Fruit fly (Drosophila melanogaster) whole organism, embryonic: ENCODE data around the gene CG34454.

Experiments
- CG10321 ChIP-seq: fragments of 200-800 bp; sonication (Bioruptor generic); IDR thresholded peaks from 2 replicates; pipeline ENCODE4 v1.3.6; 2022; ENCODE audit warnings: missing biosample characterization, missing genetic modification characterization
- CG10462 ChIP-seq: fragments of 200-800 bp; sonication (Bioruptor generic); optimal IDR thresholded peaks from 2 replicates; lab custom pipeline; 2016; ENCODE audit warnings: missing biosample characterization, missing genetic modification characterization
- CG11504 ChIP-seq: fragments of 200-800 bp; sonication (Bioruptor generic); optimal IDR thresholded peaks from 3 replicates; lab custom pipeline; 2019; ENCODE audit warnings: missing biosample characterization, mild to moderate bottlenecking, missing genetic modification characterization, moderate library complexity
- CG11560 ChIP-seq: fragments of 200-800 bp; sonication (Bioruptor generic); IDR thresholded peaks from 3 replicates; pipeline ENCODE4 v1.3.6; 2022; ENCODE audit warnings: missing biosample characterization, missing genetic modification characterization
- CG12391 ChIP-seq: fragments of 200-800 bp; sonication (Bioruptor generic); optimal IDR thresholded peaks from 3 replicates; lab custom pipeline; 2018; ENCODE audit warnings: missing biosample characterization, mild to moderate bottlenecking, missing genetic modification characterization, moderate library complexity
- CG13287 ChIP-seq: fragments of 200-800 bp; sonication (Bioruptor generic); IDR thresholded peaks from 2 replicates; pipeline ENCODE4 v1.3.6; 2022; ENCODE audit warnings: missing biosample characterization, missing genetic modification characterization; ENCODE audit not compliant: partially characterized antibody
- CG15011 ChIP-seq: fragments of 200-800 bp; sonication (Bioruptor generic); optimal IDR thresholded peaks from 3 replicates; lab custom pipeline; 2018; ENCODE audit warnings: missing biosample characterization, mild to moderate bottlenecking, missing genetic modification characterization
- CG15514 ChIP-seq: fragments of 200-800 bp; sonication (Bioruptor generic); optimal IDR thresholded peaks from 3 replicates; lab custom pipeline; 2017; ENCODE audit warnings: missing biosample characterization, missing genetic modification characterization, mild to moderate bottlenecking, moderate library complexity, missing genetic modification reagents
- CG2678 ChIP-seq: fragments of 200-800 bp; sonication (Bioruptor generic); optimal IDR thresholded peaks from 3 replicates; lab custom pipeline; 2019; ENCODE audit warnings: missing biosample characterization, mild to moderate bottlenecking, missing genetic modification characterization, moderate library complexity
- CG32767 ChIP-seq: fragments of 200-800 bp; sonication (Bioruptor generic); IDR thresholded peaks from 2 replicates; pipeline ENCODE4 v1.3.6; 2022; ENCODE audit warnings: missing biosample characterization, missing genetic modification characterization
- CG33557 ChIP-seq: fragments of 200-800 bp; sonication (Bioruptor generic); optimal IDR thresholded peaks from 2 replicates; lab custom pipeline; 2019; ENCODE audit warnings: missing biosample characterization, mild to moderate bottlenecking, missing genetic modification characterization, moderate library complexity
- CG4404 ChIP-seq: fragments of 200-800 bp; sonication (Bioruptor generic); IDR thresholded peaks from 2 replicates; pipeline ENCODE4 v1.3.6; 2022; ENCODE audit warnings: missing biosample characterization, missing genetic modification characterization
- CG4707 ChIP-seq: fragments of 200-800 bp; sonication (Bioruptor generic); optimal IDR thresholded peaks from 2 replicates; lab custom pipeline; 2018; ENCODE audit warnings: missing biosample characterization, mild to moderate bottlenecking, missing genetic modification characterization, moderate library complexity
- CG5180 ChIP-seq: fragments of 200-800 bp; sonication (Bioruptor generic); optimal IDR thresholded peaks from 3 replicates; lab custom pipeline; 2017; ENCODE audit warnings: missing biosample characterization, missing genetic modification characterization, mild to moderate bottlenecking, moderate library complexity, missing genetic modification reagents
- CG6254 ChIP-seq: fragments of 200-800 bp; sonication (Bioruptor generic); optimal IDR thresholded peaks from 3 replicates; lab custom pipeline; 2017; ENCODE audit warnings: mild to moderate bottlenecking, missing biosample characterization, missing genetic modification reagents, missing genetic modification characterization
- CG8281 ChIP-seq: fragments of 200-800 bp; sonication (Bioruptor generic); optimal IDR thresholded peaks from 2 replicates; lab custom pipeline; 2018; ENCODE audit warnings: missing biosample characterization, mild to moderate bottlenecking, missing genetic modification characterization, moderate library complexity
- CG8290 ChIP-seq, 3 experiments: fragments of 200-800 bp; sonication (Bioruptor generic); optimal IDR thresholded peaks; 2 replicates each; lab custom pipeline; 2016 to 2019; ENCODE audit warnings: missing biosample characterization in 3 of 3, missing genetic modification characterization in 3 of 3, mild to moderate bottlenecking in 2 of 3, moderate library complexity in 1 of 3
- CG8359 ChIP-seq: fragments of 200-800 bp; sonication (Bioruptor generic); optimal IDR thresholded peaks from 2 replicates; lab custom pipeline; 2017; ENCODE audit warnings: missing biosample characterization, mild to moderate bottlenecking, missing genetic modification characterization, borderline replicate concordance
- CG8388 ChIP-seq: fragments of 200-800 bp; sonication (Bioruptor generic); optimal IDR thresholded peaks from 2 replicates; lab custom pipeline; 2019; ENCODE audit warnings: missing biosample characterization, mild to moderate bottlenecking, missing genetic modification characterization, moderate library complexity
- Camta ChIP-seq: fragments of 200-800 bp; sonication (Bioruptor generic); optimal IDR thresholded peaks from 2 replicates; lab custom pipeline; 2016; ENCODE audit warnings: missing biosample characterization, missing genetic modification characterization
- CkIIα-i1 ChIP-seq: fragments of 200-800 bp; sonication (Bioruptor generic); IDR thresholded peaks from 2 replicates; pipeline ENCODE4 v1.3.6; 2022; ENCODE audit warnings: missing biosample characterization, missing genetic modification characterization
- Deaf1 ChIP-seq: fragments of 200-800 bp; optimal IDR thresholded peaks from 3 replicates; lab custom pipeline; 2019; ENCODE audit warnings: missing biosample characterization, mild to moderate bottlenecking, missing genetic modification characterization, moderate library complexity
- Doc3 ChIP-seq: fragments of 200-800 bp; sonication (Bioruptor generic); IDR thresholded peaks from 3 replicates; pipeline ENCODE4 v1.3.6; 2022; ENCODE audit warnings: missing biosample characterization, missing genetic modification characterization; ENCODE audit not compliant: partially characterized antibody
- Dref ChIP-seq: fragments of 200-800 bp; sonication (Bioruptor generic); IDR thresholded peaks from 2 replicates; pipeline ENCODE4 v1.3.6; 2022; ENCODE audit warnings: missing biosample characterization, missing genetic modification characterization
- E2f1 ChIP-seq: fragments of 200-800 bp; sonication (Bioruptor generic); IDR thresholded peaks from 2 replicates; pipeline ENCODE4 v1.3.6; 2022; ENCODE audit warnings: missing biosample characterization, missing genetic modification characterization
- Hmr ChIP-seq: fragments of 200-800 bp; sonication (Bioruptor generic); optimal IDR thresholded peaks from 3 replicates; lab custom pipeline; 2017; ENCODE audit warnings: mild to moderate bottlenecking, missing biosample characterization, missing genetic modification reagents, missing genetic modification characterization
- Oli ChIP-seq: fragments of 200-800 bp; sonication (Bioruptor generic); optimal IDR thresholded peaks from 2 replicates; lab custom pipeline; 2018; ENCODE audit warnings: missing biosample characterization, mild to moderate bottlenecking, missing genetic modification characterization, moderate library complexity
- Scr ChIP-seq: fragments of 200-800 bp; sonication (Bioruptor generic); IDR thresholded peaks from 2 replicates; pipeline ENCODE4 v1.3.6; 2022; ENCODE audit warnings: missing biosample characterization, missing genetic modification characterization; ENCODE audit not compliant: partially characterized antibody
- Stat92E ChIP-seq, 3 experiments: fragments of >200 bp in 2 of 3; fragments of 200-800 bp in 1 of 3; sonication (Bioruptor generic) in 1 of 3; optimal IDR thresholded peaks; 2 replicates each; lab custom pipeline; 2017 to 2019; ENCODE audit warnings: missing biosample characterization in 3 of 3, missing genetic modification characterization in 3 of 3, mild to moderate bottlenecking in 1 of 3, moderate library complexity in 1 of 3
- TFAM ChIP-seq: fragments of 200-800 bp; sonication (Bioruptor generic); optimal IDR thresholded peaks from 2 replicates; lab custom pipeline; 2017; ENCODE audit warnings: missing biosample characterization, missing genetic modification characterization, inconsistent platforms
- abd-A ChIP-seq: fragments of 200-800 bp; sonication (Bioruptor generic); optimal IDR thresholded peaks from 3 replicates; lab custom pipeline; 2019; ENCODE audit warnings: missing biosample characterization, mild to moderate bottlenecking, missing genetic modification characterization, moderate library complexity
- dati ChIP-seq: fragments of 200-800 bp; sonication (Bioruptor generic); IDR thresholded peaks from 2 replicates; pipeline ENCODE4 v1.3.6; 2022; ENCODE audit warnings: missing biosample characterization, missing genetic modification characterization
- dysf ChIP-seq: fragments of 200-800 bp; sonication (Bioruptor generic); IDR thresholded peaks from 3 replicates; pipeline ENCODE4 v1.3.6; 2022; ENCODE audit warnings: missing biosample characterization, missing genetic modification characterization
- fd102C ChIP-seq: fragments of 200-800 bp; sonication (Bioruptor generic); optimal IDR thresholded peaks from 2 replicates; lab custom pipeline; 2018; ENCODE audit warnings: missing biosample characterization, mild to moderate bottlenecking, missing genetic modification characterization, moderate library complexity
- ftz-f1 ChIP-seq: fragments of 200-800 bp; sonication (Bioruptor generic); optimal IDR thresholded peaks from 2 replicates; lab custom pipeline; 2016; ENCODE audit warnings: missing biosample characterization, missing genetic modification characterization
- gcm ChIP-seq: fragments of 200-800 bp; sonication (Bioruptor generic); optimal IDR thresholded peaks from 2 replicates; lab custom pipeline; 2019; ENCODE audit warnings: missing biosample characterization, mild to moderate bottlenecking, missing genetic modification characterization, moderate library complexity
- jigr1 ChIP-seq: fragments of 200-800 bp; sonication (Bioruptor generic); IDR thresholded peaks from 3 replicates; pipeline ENCODE4 v1.3.6; 2022; ENCODE audit warnings: missing biosample characterization, missing genetic modification characterization
- mirr ChIP-seq: fragments of 200-800 bp; sonication (Bioruptor generic); optimal IDR thresholded peaks from 3 replicates; lab custom pipeline; 2018; ENCODE audit warnings: missing biosample characterization, mild to moderate bottlenecking, missing genetic modification characterization
- nom ChIP-seq: fragments of 200-800 bp; sonication (Bioruptor generic); optimal IDR thresholded peaks from 2 replicates; lab custom pipeline; 2017; ENCODE audit warnings: missing biosample characterization, missing genetic modification characterization, mild to moderate bottlenecking, moderate library complexity, missing genetic modification reagents
- otp ChIP-seq: fragments of 200-800 bp; sonication (Bioruptor generic); IDR thresholded peaks from 3 replicates; pipeline ENCODE4, ENCODE4 v1.3.6; 2022; ENCODE audit warnings: missing biosample characterization, missing genetic modification characterization
- pb ChIP-seq: fragments of 200-800 bp; sonication (Bioruptor generic); optimal IDR thresholded peaks from 3 replicates; lab custom pipeline; 2016; ENCODE audit warnings: missing biosample characterization, missing genetic modification characterization
- pros ChIP-seq: fragments of 200-800 bp; sonication (Bioruptor generic); optimal IDR thresholded peaks from 3 replicates; lab custom pipeline; 2019; ENCODE audit warnings: missing biosample characterization, mild to moderate bottlenecking, missing genetic modification characterization, moderate library complexity
- pum ChIP-seq: fragments of 200-800 bp; sonication (Bioruptor generic); optimal IDR thresholded peaks from 2 replicates; lab custom pipeline; 2016; ENCODE audit warnings: missing biosample characterization, missing genetic modification characterization
- tap ChIP-seq: fragments of 200-800 bp; optimal IDR thresholded peaks from 3 replicates; lab custom pipeline; 2019; ENCODE audit warnings: missing biosample characterization, mild to moderate bottlenecking, missing genetic modification characterization, moderate library complexity
- tgo ChIP-seq: fragments of 200-800 bp; sonication (Bioruptor generic); IDR thresholded peaks from 3 replicates; pipeline ENCODE4 v1.3.6; 2022; ENCODE audit warnings: missing biosample characterization, missing genetic modification characterization
- vvl ChIP-seq: fragments of 200-800 bp; sonication (Bioruptor generic); IDR thresholded peaks from 2 replicates; pipeline ENCODE4 v1.3.6; 2022; ENCODE audit warnings: missing biosample characterization, missing genetic modification characterization
- zen2 ChIP-seq: fragments of 200-800 bp; sonication (Bioruptor generic); IDR thresholded peaks from 3 replicates; pipeline ENCODE4 v1.3.6; 2022; ENCODE audit warnings: missing biosample characterization, missing genetic modification characterization; ENCODE audit not compliant: partially characterized antibody

Gene CG34454

dm6 chr3L:270760-271500 is 38.8 kb upstream of the CG34454 start, which contains the start of gene miple2 (continued):
- TF ChIP-seq Oli (tag; lab: Kevin White, UChicago) (peak; percentile 55), CG8290 (GFP tag; optimal IDR thresholded peaks at IDR 0.05; lab: Kevin White, UChicago) (peak; percentile 18), CG8290 (tag; optimal IDR thresholded peaks at IDR 0.05; lab: Kevin White, UChicago) (peak; percentile 46 to 79), jigr1 (GFP tag; lab: Robert Waterston, UW) (no peak), Stat92E (GFP tag; optimal IDR thresholded peaks at IDR 0.05; lab: Kevin White, UChicago) (peak in 1 of 3 experiments; percentile 16), dati (GFP tag; lab: Robert Waterston, UW) (no peak), tap (tag; lab: Kevin White, UChicago) (peak; percentile 1), CG11560 (tag; lab: Robert Waterston, UW) (no peak), CG32767 (GFP tag; lab: Robert Waterston, UW) (peak; percentile 88), mirr (GFP tag; lab: Kevin White, UChicago) (peak; percentile 83), Scr (GFP tag; lab: Robert Waterston, UW) (no peak), abd-A (peak; percentile 51), vvl (GFP tag; lab: Robert Waterston, UW) (no peak), gcm (GFP tag; lab: Kevin White, UChicago) (no peak), CG15011 (GFP tag; lab: Kevin White, UChicago) (peak; percentile 37), Deaf1 (peak; percentile 32), CG15514 (GFP tag; lab: Kevin White, UChicago) (no peak), CG33557 (GFP tag; lab: Kevin White, UChicago) (peak; percentile 63), CG5180 (GFP tag; lab: Kevin White, UChicago) (peak; percentile 43), CG6254 (GFP tag; lab: Kevin White, UChicago) (peak; percentile 55), CG12391 (peak; percentile 46), pros (peak; percentile 76), Camta (GFP tag; lab: Kevin White, UChicago) (peak; percentile 15), ftz-f1 (GFP tag; lab: Kevin White, UChicago) (no peak), otp (no peak), CG13287 (no peak), pum (GFP tag; lab: Kevin White, UChicago) (peak; percentile 39), Dref (GFP tag; lab: Robert Waterston, UW) (no peak), tgo (GFP tag; lab: Robert Waterston, UW) (no peak), TFAM (GFP tag; lab: Kevin White, UChicago) (no peak), pb (GFP tag; lab: Kevin White, UChicago) (peak; percentile 49), nom (peak; percentile 86), Hmr (peak; percentile 66), E2f1 (GFP tag; lab: Robert Waterston, UW) (0 out of 2 replicates have a peak, but pooled peaks have one; percentile 11), CkIIα-i1 (no peak), dysf (GFP tag; lab: Robert Waterston, UW) (no peak), zen2 (no peak), CG4404 (GFP tag; lab: Robert Waterston, UW) (no peak), CG2678 (tag; lab: Kevin White, UChicago) (peak; percentile 69), CG11504 (tag; lab: Kevin White, UChicago) (peak; percentile 53), CG10321 (GFP tag; lab: Robert Waterston, UW) (no peak), Doc3 (GFP tag; lab: Robert Waterston, UW) (no peak), CG4707 (GFP tag; lab: Kevin White, UChicago) (peak; percentile 59), CG8388 (GFP tag; lab: Kevin White, UChicago) (peak; percentile 32), CG8359 (GFP tag; lab: Kevin White, UChicago) (no peak), fd102C (GFP tag; lab: Kevin White, UChicago) (peak; percentile 80), CG8281 (tag; lab: Kevin White, UChicago) (peak; percentile 15), CG10462 (GFP tag; lab: Kevin White, UChicago) (no peak)
